Worm (Caenorhabditis elegans) whole organism, L3 larva: ENCODE data around the gene his-35.

Source experiments
- R02D3.7 ChIP-seq: fragments of 150-350 bp; optimal IDR thresholded peaks from 2 replicates; lab custom pipeline; 2014; ENCODE audit warnings: missing biosample characterization, missing genetic modification characterization
- ZK546.5 ChIP-seq: sonication (generic microtip); optimal IDR thresholded peaks from 2 replicates; lab custom pipeline; 2017; ENCODE audit warnings: missing biosample characterization, missing genetic modification characterization
- aly-2 ChIP-seq: fragments of 150-350 bp; optimal IDR thresholded peaks from 2 replicates; lab custom pipeline; 2014; ENCODE audit warnings: missing biosample characterization, missing genetic modification characterization
- ama-1 ChIP-seq: fragments of 150-350 bp; optimal IDR thresholded peaks from 2 replicates; lab custom pipeline; 2018
- ceh-16 ChIP-seq: sonication (generic microtip); optimal IDR thresholded peaks from 2 replicates; lab custom pipeline; 2017; ENCODE audit warnings: missing biosample characterization, missing genetic modification characterization
- ceh-28 ChIP-seq: fragments of 150-350 bp; optimal IDR thresholded peaks from 2 replicates; lab custom pipeline; 2014; ENCODE audit warnings: missing biosample characterization, missing genetic modification reagents, missing genetic modification characterization
- ceh-82 ChIP-seq: fragments of 150-350 bp; optimal IDR thresholded peaks from 2 replicates; lab custom pipeline; 2014; ENCODE audit warnings: missing biosample characterization, missing genetic modification characterization
- ceh-9 ChIP-seq: sonication (generic microtip); optimal IDR thresholded peaks from 2 replicates; lab custom pipeline; 2018; ENCODE audit warnings: missing biosample characterization, missing genetic modification characterization
- daf-12 ChIP-seq: fragments of 150-350 bp; optimal IDR thresholded peaks from 2 replicates; lab custom pipeline; 2014; ENCODE audit warnings: missing biosample characterization, missing genetic modification reagents, missing genetic modification characterization
- egl-27 ChIP-seq: sonication (generic microtip); optimal IDR thresholded peaks from 4 replicates; lab custom pipeline; 2017; ENCODE audit warnings: missing biosample characterization, missing genetic modification reagents, missing genetic modification characterization
- elt-2 ChIP-seq: sonication (generic microtip); optimal IDR thresholded peaks from 2 replicates; lab custom pipeline; 2016; ENCODE audit warnings: missing genetic modification reagents, mild to moderate bottlenecking, missing genetic modification characterization, missing compliant biosample characterization
- elt-3 ChIP-seq, 3 experiments: fragments of 150-350 bp in 1 of 3; sonication (generic microtip) in 2 of 3; optimal IDR thresholded peaks; 2 replicates in 2 of 3; 4 replicates in 1 of 3; lab custom pipeline; 2014 to 2017; ENCODE audit warnings: missing biosample characterization in 3 of 3, missing genetic modification characterization in 3 of 3
- eor-1 ChIP-seq, 2 experiments: fragments of 150-350 bp; optimal IDR thresholded peaks; 2 replicates each; lab custom pipeline; 2014 to 2018; ENCODE audit warnings: missing biosample characterization in 2 of 2, missing genetic modification characterization in 2 of 2
- fos-1 ChIP-seq: fragments of 150-350 bp; optimal IDR thresholded peaks from 2 replicates; lab custom pipeline; 2014; ENCODE audit warnings: missing biosample characterization, missing genetic modification characterization
- hmg-11 ChIP-seq: sonication (generic microtip); optimal IDR thresholded peaks from 2 replicates; lab custom pipeline; 2016; ENCODE audit warnings: missing genetic modification characterization, missing compliant biosample characterization
- jun-1 ChIP-seq: fragments of 150-350 bp; optimal IDR thresholded peaks from 2 replicates; lab custom pipeline; 2014; ENCODE audit warnings: missing biosample characterization, missing genetic modification reagents, missing genetic modification characterization
- lin-15B ChIP-seq: fragments of 150-350 bp; optimal IDR thresholded peaks from 2 replicates; lab custom pipeline; 2014; ENCODE audit warnings: missing biosample characterization, missing genetic modification characterization
- lsy-12 ChIP-seq: sonication (generic microtip); optimal IDR thresholded peaks from 2 replicates; lab custom pipeline; 2016; ENCODE audit warnings: mild to moderate bottlenecking, missing genetic modification characterization, missing compliant biosample characterization
- nfya-1 ChIP-seq: sonication (generic microtip); optimal IDR thresholded peaks from 2 replicates; lab custom pipeline; 2017; ENCODE audit warnings: missing genetic modification characterization, mild to moderate bottlenecking, missing compliant biosample characterization, antibody characterized with exemption, moderate library complexity; ENCODE audit not compliant: insufficient read depth
- nhr-11 ChIP-seq: fragments of 150-350 bp; optimal IDR thresholded peaks from 2 replicates; lab custom pipeline; 2014; ENCODE audit warnings: missing biosample characterization, missing genetic modification characterization
- nhr-23 ChIP-seq: fragments of 150-350 bp; optimal IDR thresholded peaks from 2 replicates; lab custom pipeline; 2014; ENCODE audit warnings: missing biosample characterization, missing genetic modification reagents, missing genetic modification characterization
- nhr-76 ChIP-seq: fragments of 150-350 bp; sonication (generic microtip); optimal IDR thresholded peaks from 5 replicates; lab custom pipeline; 2014; ENCODE audit warnings: missing biosample characterization, missing genetic modification characterization
- nhr-77 ChIP-seq: fragments of 150-350 bp; optimal IDR thresholded peaks from 2 replicates; lab custom pipeline; 2014; ENCODE audit warnings: missing biosample characterization, missing genetic modification characterization
- pha-4 ChIP-seq: fragments of 150-350 bp; optimal IDR thresholded peaks from 2 replicates; lab custom pipeline; 2014; ENCODE audit warnings: missing biosample characterization, missing genetic modification reagents, missing genetic modification characterization
- pqm-1 ChIP-seq: fragments of 150-350 bp; optimal IDR thresholded peaks from 2 replicates; lab custom pipeline; 2017; ENCODE audit warnings: missing biosample characterization, missing genetic modification characterization, inconsistent platforms
- skn-1 ChIP-seq: fragments of 150-350 bp; optimal IDR thresholded peaks from 2 replicates; lab custom pipeline; 2014; ENCODE audit warnings: missing biosample characterization, missing genetic modification characterization
- snpc-4 ChIP-seq: fragments of 150-350 bp; optimal IDR thresholded peaks from 2 replicates; lab custom pipeline; 2014; ENCODE audit warnings: missing biosample characterization, missing genetic modification characterization
- tbx-2 ChIP-seq: sonication (generic microtip); optimal IDR thresholded peaks from 2 replicates; lab custom pipeline; 2016; ENCODE audit warnings: mild to moderate bottlenecking, missing genetic modification characterization, missing compliant biosample characterization
- unc-39 ChIP-seq: sonication (generic microtip); optimal IDR thresholded peaks from 4 replicates; lab custom pipeline; 2017; ENCODE audit warnings: missing biosample characterization, missing genetic modification characterization
- unc-62 ChIP-seq: fragments of 150-350 bp; sonication (generic microtip); optimal IDR thresholded peaks from 4 replicates; lab custom pipeline; 2014; ENCODE audit warnings: missing biosample characterization, missing genetic modification reagents, missing genetic modification characterization
- ztf-11 ChIP-seq: fragments of 150-350 bp; optimal IDR thresholded peaks from 2 replicates; lab custom pipeline; 2014; ENCODE audit warnings: missing biosample characterization, missing genetic modification characterization

Gene his-35

DNA sequence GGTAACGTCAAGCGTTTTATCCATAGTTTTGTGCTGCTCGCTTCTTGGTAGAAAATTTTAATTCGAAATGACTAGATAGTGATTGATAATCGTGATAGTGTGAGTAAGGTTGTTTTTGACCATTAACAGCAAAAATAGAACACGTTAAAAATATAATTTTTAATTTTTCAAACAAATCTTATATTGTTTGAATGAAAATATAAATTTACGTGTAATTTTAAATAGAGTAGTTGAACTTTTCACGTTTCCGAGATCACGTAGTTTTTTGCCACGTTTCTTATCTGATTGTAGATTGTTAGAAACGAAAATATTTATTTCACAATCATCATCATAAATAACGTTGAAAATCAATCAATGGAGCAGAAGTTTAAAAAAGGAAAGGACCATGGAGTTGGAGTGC is 13.6 kb downstream of the his-35 start, which contains the start of the genes C50F4.10 and pfk-1.2:
TSS of gene C50F4.10 (minus strand) at position 101 of the 400 bp plus-strand sequence.
TSS of gene pfk-1.2 (plus strand) at position 325 of the 400 bp plus-strand sequence.
- no peak for TF ChIP-seq ceh-9 (tag; lab: Kevin White, UChicago)
- no peak for TF ChIP-seq R02D3.7 (tag; lab: Kevin White, UChicago)
- TF ChIP-seq eor-1 (tag; optimal IDR thresholded peaks at IDR 0.05; lab: Kevin White, UChicago): no peak
- no peak for TF ChIP-seq unc-39 (tag; lab: Kevin White, UChicago)
- TF ChIP-seq ceh-16 (tag; lab: Kevin White, UChicago): no peak
- no peak for TF ChIP-seq tbx-2 (tag; lab: Kevin White, UChicago)
- TF ChIP-seq nfya-1 (tag; lab: Kevin White, UChicago): no peak
- no peak for TF ChIP-seq ama-1 (lab: Kevin White, UChicago)
- no peak for TF ChIP-seq lsy-12 (tag; lab: Kevin White, UChicago)
- no peak for TF ChIP-seq nhr-76 (tag; lab: Kevin White, UChicago)
- no peak for TF ChIP-seq ZK546.5
- no peak for TF ChIP-seq lin-15B (tag; lab: Kevin White, UChicago)
- TF ChIP-seq pha-4 (tag; lab: Kevin White, UChicago): no peak
- TF ChIP-seq ceh-82 (tag; lab: Kevin White, UChicago): no peak
- no peak for TF ChIP-seq snpc-4 (tag; lab: Kevin White, UChicago)
- no peak for TF ChIP-seq ceh-28 (tag; lab: Kevin White, UChicago)

- TF ChIP-seq ceh-28 (tag; lab: Kevin White, UChicago): no peak
- TF ChIP-seq nhr-23: no peak
- TF ChIP-seq ceh-82 (tag; lab: Kevin White, UChicago): no peak
- TF ChIP-seq fos-1 (tag; lab: Kevin White, UChicago): no peak
- TF ChIP-seq elt-3 (tag; optimal IDR thresholded peaks at IDR 0.05; lab: Kevin White, UChicago): no peak
- no peak for TF ChIP-seq skn-1 (tag; lab: Kevin White, UChicago)
- TF ChIP-seq ZK546.5: no peak
- TF ChIP-seq eor-1 (tag; optimal IDR thresholded peaks at IDR 0.05; lab: Kevin White, UChicago): no peak
- TF ChIP-seq R02D3.7 (tag; lab: Kevin White, UChicago): no peak
- no peak for TF ChIP-seq nhr-77 (tag; lab: Kevin White, UChicago)
- TF ChIP-seq jun-1: no peak
- TF ChIP-seq aly-2 (tag; lab: Kevin White, UChicago): no peak
- no peak for TF ChIP-seq lin-15B (tag; lab: Kevin White, UChicago)
- no peak for TF ChIP-seq ztf-11 (tag; lab: Kevin White, UChicago)
- TF ChIP-seq pha-4 (tag; lab: Kevin White, UChicago): no peak
- no peak for TF ChIP-seq hmg-11 (tag; lab: Kevin White, UChicago)
- TF ChIP-seq nhr-11 (tag; lab: Kevin White, UChicago): no peak
Measured at ce11 chrV:9527984-9528383, 17.1 kb downstream of the his-35 start.

DNA sequence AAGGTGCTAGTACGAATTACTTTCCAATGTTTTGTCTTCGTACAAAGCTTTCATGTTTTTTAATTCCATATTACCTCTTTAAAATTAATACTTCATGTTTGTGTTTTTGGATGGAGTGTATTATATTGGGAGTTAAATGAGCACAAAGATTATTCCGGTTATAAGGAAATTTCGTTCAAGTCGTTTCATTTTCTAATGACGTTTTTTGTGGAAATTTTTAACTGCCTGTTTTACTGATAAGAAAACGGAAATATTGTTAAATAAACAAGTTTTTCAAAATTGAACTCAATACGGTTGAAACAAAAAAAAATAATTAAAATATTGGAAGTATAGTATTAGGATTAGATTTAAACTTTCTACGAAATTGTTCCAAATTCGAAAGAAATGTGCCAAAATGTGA is 17.8 kb downstream of the his-35 start:
- TF ChIP-seq ceh-82 (tag; lab: Kevin White, UChicago): no peak
- TF ChIP-seq pqm-1 (tag; lab: Kevin White, UChicago): peak; percentile 59
- TF ChIP-seq elt-2 (tag; lab: Kevin White, UChicago): peak; percentile 56

DNA sequence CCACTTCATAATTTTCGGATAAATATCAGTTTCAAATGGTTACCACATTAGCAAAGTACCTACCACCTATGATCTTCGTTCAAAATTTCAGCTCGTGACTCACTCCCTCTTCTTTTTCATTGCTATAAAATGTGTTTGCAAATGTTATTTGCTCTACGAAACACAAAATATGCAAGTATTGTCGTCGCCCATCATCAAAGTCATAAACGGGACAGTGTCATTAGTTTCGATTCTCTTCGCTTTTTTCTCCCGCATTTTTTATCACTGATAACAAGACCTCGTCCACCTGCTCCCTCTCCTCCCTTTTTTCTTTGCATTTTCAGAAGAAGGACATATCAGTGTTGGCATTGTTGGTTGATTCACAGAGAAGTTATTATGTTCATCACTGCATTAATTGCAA is 18.6 kb downstream of the his-35 start, which contains the start of gene C50F4.1:
TSS of gene C50F4.1 (plus strand) at position 324 of the 400 bp plus-strand sequence.
- TF ChIP-seq nhr-11 (tag; lab: Kevin White, UChicago): no peak
- TF ChIP-seq pqm-1 (tag; lab: Kevin White, UChicago): peak; percentile 80
- no peak for TF ChIP-seq egl-27 (tag; lab: Kevin White, UChicago)
- TF ChIP-seq elt-2 (tag; lab: Kevin White, UChicago): peak; percentile 79

DNA sequence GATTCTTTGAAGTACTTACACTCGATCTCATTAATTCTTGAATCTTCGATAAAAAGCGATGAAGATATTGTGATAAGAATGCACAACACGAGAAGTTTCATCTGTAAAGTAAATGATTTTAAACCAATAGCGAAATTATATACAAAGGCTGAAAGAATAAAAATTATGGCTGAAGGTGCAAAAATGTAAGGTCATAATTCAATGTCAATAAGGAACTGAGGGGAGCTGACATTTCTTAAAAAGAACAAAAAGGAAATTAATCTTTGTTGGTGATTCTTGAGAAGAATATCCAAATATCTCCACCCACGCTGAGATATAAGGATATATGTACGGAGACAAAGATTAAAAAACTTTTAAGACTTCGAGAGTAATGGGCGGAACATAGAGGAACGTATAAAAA is 21.0 kb downstream of the his-35 start, which contains the start of gene C50F4.9:
TSS of gene C50F4.9 (minus strand) at position 101 of the 400 bp plus-strand sequence.
- no peak for TF ChIP-seq nhr-23
- no peak for TF ChIP-seq tbx-2 (tag; lab: Kevin White, UChicago)
- TF ChIP-seq R02D3.7 (tag; lab: Kevin White, UChicago): no peak
- no peak for TF ChIP-seq unc-62
- TF ChIP-seq daf-12 (tag; lab: Kevin White, UChicago): no peak
- no peak for TF ChIP-seq lsy-12 (tag; lab: Kevin White, UChicago)
- no peak for TF ChIP-seq nhr-77 (tag; lab: Kevin White, UChicago)
